Worm (Caenorhabditis elegans) whole organism, L4 larva: ENCODE measurements around the gene mgl-3.
"Not testable (repeated sequence)": the region's sequence is repeated elsewhere in the genome, so short reads cannot be mapped to it uniquely, and the experiment has no call there.

Experiments used
- ceh-62 ChIP-seq: sonication (generic microtip); optimal IDR thresholded peaks from 2 replicates; lab custom pipeline; 2017; ENCODE audit warnings: missing biosample characterization, missing genetic modification characterization
- ceh-82 ChIP-seq: sonication (generic microtip); optimal IDR thresholded peaks from 2 replicates; lab custom pipeline; 2017; ENCODE audit warnings: missing biosample characterization, missing genetic modification characterization
- fkh-10 ChIP-seq: fragments of 150-350 bp; optimal IDR thresholded peaks from 2 replicates; lab custom pipeline; 2014; ENCODE audit warnings: missing biosample characterization, missing genetic modification reagents, missing genetic modification characterization
- hif-1 ChIP-seq, 2 experiments: sonication (generic microtip); optimal IDR thresholded peaks; 2 replicates each; lab custom pipeline; 2016 to 2017; ENCODE audit warnings: missing compliant biosample characterization in 2 of 2, missing genetic modification characterization in 2 of 2, missing genetic modification reagents in 2 of 2, missing genotype in 2 of 2, mild to moderate bottlenecking in 1 of 2
- nhr-25 ChIP-seq: sonication (generic microtip); optimal IDR thresholded peaks from 2 replicates; lab custom pipeline; 2017; ENCODE audit warnings: missing genetic modification characterization, mild to moderate bottlenecking, missing compliant biosample characterization, antibody characterized with exemption, moderate library complexity, borderline replicate concordance; ENCODE audit not compliant: insufficient read depth
- nhr-28 ChIP-seq: fragments of 150-350 bp; optimal IDR thresholded peaks from 2 replicates; lab custom pipeline; 2014; ENCODE audit warnings: missing biosample characterization, missing genetic modification characterization
- skn-1 ChIP-seq: fragments of 150-350 bp; optimal IDR thresholded peaks from 2 replicates; lab custom pipeline; 2014; ENCODE audit warnings: missing biosample characterization, missing genetic modification characterization
- tra-1 ChIP-seq: fragments of 200-800 bp; sonication (Bioruptor generic); IDR thresholded peaks from 2 replicates; pipeline ENCODE4 v1.3.6; 2022; ENCODE audit warnings: missing genetic modification reagents, missing genetic modification characterization, missing compliant biosample characterization

ce11 chrIV:5486208-5486731, 47.5 kb downstream of the mgl-3 start, which contains the start of the genes snpc-3.1 and puf-7:
- TF ChIP-seq ceh-62 (tag; lab: Kevin White, UChicago); fkh-10 (GFP tag; lab: Kevin White, UChicago); tra-1 (GFP tag; lab: Robert Waterston, UW); skn-1; hif-1 (tag; optimal IDR thresholded peaks at IDR 0.05; lab: Kevin White, UChicago); nhr-25 (tag; lab: Kevin White, UChicago); ceh-82; nhr-28 (tag; lab: Kevin White, UChicago): not testable (repeated sequence)
